Fruit fly (Drosophila melanogaster): ENCODE data around the gene CG43052.
A peak's percentile ranks its signal among the peaks of the same experiment; 100 is the strongest.

The CG43052 gene

dm6 chr2L:14319005-14319404 lies 32.9 kb upstream of the CG43052 start:
- TF ChIP-seq ovo (GFP tag; optimal IDR thresholded peaks at IDR 0.05): no peak
- no peak for TF ChIP-seq CG12768 (GFP tag; optimal IDR thresholded peaks at IDR 0.05)
- no peak for TF ChIP-seq CG33017 (tag; optimal IDR thresholded peaks at IDR 0.05)
- no peak for TF ChIP-seq tj (GFP tag; optimal IDR thresholded peaks at IDR 0.05)
- TF ChIP-seq Crg-1 (GFP tag; optimal IDR thresholded peaks at IDR 0.05): no peak
- TF ChIP-seq CG11617 (GFP tag; optimal IDR thresholded peaks at IDR 0.05): no peak
- no peak for TF ChIP-seq CG5204 (GFP tag; optimal IDR thresholded peaks at IDR 0.05)
- no peak for TF ChIP-seq CG14711 (tag; optimal IDR thresholded peaks at IDR 0.05)
- no peak for TF ChIP-seq bab1 (GFP tag; optimal IDR thresholded peaks at IDR 0.05)

dm6 chr2L:14333965-14334364 lies 17.9 kb upstream of the CG43052 start, which contains the start of gene CG33090:
Gene CG33090, plus strand, starts transcription at chr2L:14334158.
- TF ChIP-seq toe (GFP tag; optimal IDR thresholded peaks at IDR 0.05): no peak
- no peak for TF ChIP-seq Mnt (GFP tag; optimal IDR thresholded peaks at IDR 0.05)
- TF ChIP-seq bab1 (GFP tag; optimal IDR thresholded peaks at IDR 0.05): no peak
- no peak for TF ChIP-seq cnc (optimal IDR thresholded peaks at IDR 0.05)
- TF ChIP-seq Hr96 (GFP tag; optimal IDR thresholded peaks at IDR 0.05): no peak
- TF ChIP-seq CG1620 (GFP tag; optimal IDR thresholded peaks at IDR 0.05): no peak
- TF ChIP-seq CG14711 (tag; optimal IDR thresholded peaks at IDR 0.05): no peak
- no peak for TF ChIP-seq CG11617 (GFP tag; optimal IDR thresholded peaks at IDR 0.05)
- no peak for TF ChIP-seq tj (GFP tag; optimal IDR thresholded peaks at IDR 0.05)
- no peak for TF ChIP-seq CG7101 (tag; optimal IDR thresholded peaks at IDR 0.05)
- no peak for TF ChIP-seq CG7045 (GFP tag; optimal IDR thresholded peaks at IDR 0.05)
- TF ChIP-seq cic (GFP tag; optimal IDR thresholded peaks at IDR 0.05): no peak
- TF ChIP-seq pad (GFP tag; optimal IDR thresholded peaks at IDR 0.05): no peak

dm6 chr2L:14336311-14336836 lies 15.5 kb upstream of the CG43052 start:
- TF ChIP-seq cic (GFP tag; optimal IDR thresholded peaks at IDR 0.05) (peak; percentile 38), bab1 (GFP tag; optimal IDR thresholded peaks at IDR 0.05) (no peak), Mnt (GFP tag; optimal IDR thresholded peaks at IDR 0.05) (no peak), CG33017 (tag; optimal IDR thresholded peaks at IDR 0.05) (peak; percentile 62), CG12768 (GFP tag; optimal IDR thresholded peaks at IDR 0.05) (peak; percentile 10), CG14711 (tag; optimal IDR thresholded peaks at IDR 0.05) (no peak), CG7045 (GFP tag; optimal IDR thresholded peaks at IDR 0.05) (peak; percentile 39), CG7101 (tag; optimal IDR thresholded peaks at IDR 0.05) (peak; percentile 43), toe (GFP tag; optimal IDR thresholded peaks at IDR 0.05) (no peak), tj (GFP tag; optimal IDR thresholded peaks at IDR 0.05) (no peak), kay (GFP tag; ENCODE audit: borderline replicate concordance) (peak; percentile 75)

dm6 chr2L:14337940-14338339 lies 13.9 kb upstream of the CG43052 start, which contains the start of gene CG15286:
Gene CG15286, plus strand, starts transcription at chr2L:14338240.
- TF ChIP-seq Crg-1 (GFP tag; optimal IDR thresholded peaks at IDR 0.05) (no peak), kay (GFP tag; ENCODE audit: borderline replicate concordance) (no peak), CG14711 (tag; optimal IDR thresholded peaks at IDR 0.05) (no peak), cnc (optimal IDR thresholded peaks at IDR 0.05) (no peak), bab1 (GFP tag; optimal IDR thresholded peaks at IDR 0.05) (no peak), tj (GFP tag; optimal IDR thresholded peaks at IDR 0.05) (no peak), CG7101 (tag; optimal IDR thresholded peaks at IDR 0.05) (no peak), CG11617 (GFP tag; optimal IDR thresholded peaks at IDR 0.05) (no peak), ovo (GFP tag; optimal IDR thresholded peaks at IDR 0.05) (no peak), CG1620 (GFP tag; optimal IDR thresholded peaks at IDR 0.05) (no peak), pad (GFP tag; optimal IDR thresholded peaks at IDR 0.05) (no peak), CG33017 (tag; optimal IDR thresholded peaks at IDR 0.05) (no peak)

dm6 chr2L:14340964-14341363 lies 10.9 kb upstream of the CG43052 start:
- TF ChIP-seq CG12768 (GFP tag; optimal IDR thresholded peaks at IDR 0.05) (no peak), Crg-1 (GFP tag; optimal IDR thresholded peaks at IDR 0.05) (no peak), CG1620 (GFP tag; optimal IDR thresholded peaks at IDR 0.05) (no peak), tj (GFP tag; optimal IDR thresholded peaks at IDR 0.05) (no peak), cnc (optimal IDR thresholded peaks at IDR 0.05) (no peak), CG11617 (GFP tag; optimal IDR thresholded peaks at IDR 0.05) (no peak), Clk (GFP tag; optimal IDR thresholded peaks at IDR 0.05) (no peak), pad (GFP tag; optimal IDR thresholded peaks at IDR 0.05) (no peak), ovo (GFP tag; optimal IDR thresholded peaks at IDR 0.05) (no peak), toe (GFP tag; optimal IDR thresholded peaks at IDR 0.05) (no peak), CG7045 (GFP tag; optimal IDR thresholded peaks at IDR 0.05) (no peak), CG33017 (tag; optimal IDR thresholded peaks at IDR 0.05) (no peak), CG7101 (tag; optimal IDR thresholded peaks at IDR 0.05) (no peak), Mnt (GFP tag; optimal IDR thresholded peaks at IDR 0.05) (no peak)

- no peak for TF ChIP-seq CG11617 (GFP tag; optimal IDR thresholded peaks at IDR 0.05)
- no peak for TF ChIP-seq toe (GFP tag; optimal IDR thresholded peaks at IDR 0.05)
- TF ChIP-seq Mnt (GFP tag; optimal IDR thresholded peaks at IDR 0.05): no peak
- TF ChIP-seq CG1620 (GFP tag; optimal IDR thresholded peaks at IDR 0.05): no peak
- TF ChIP-seq Clk (GFP tag; optimal IDR thresholded peaks at IDR 0.05): no peak
- TF ChIP-seq pad (GFP tag; optimal IDR thresholded peaks at IDR 0.05): no peak
- no peak for TF ChIP-seq Crg-1 (GFP tag; optimal IDR thresholded peaks at IDR 0.05)
- TF ChIP-seq CG33017 (tag; optimal IDR thresholded peaks at IDR 0.05): no peak
- TF ChIP-seq CG14711 (tag; optimal IDR thresholded peaks at IDR 0.05): no peak
- TF ChIP-seq bab1 (GFP tag; optimal IDR thresholded peaks at IDR 0.05): no peak
- no peak for TF ChIP-seq cnc (optimal IDR thresholded peaks at IDR 0.05)
- no peak for TF ChIP-seq CG12768 (GFP tag; optimal IDR thresholded peaks at IDR 0.05)
- no peak for TF ChIP-seq CG7101 (tag; optimal IDR thresholded peaks at IDR 0.05)
- TF ChIP-seq kay (GFP tag; ENCODE audit: borderline replicate concordance): no peak
- no peak for TF ChIP-seq Hr96 (GFP tag; optimal IDR thresholded peaks at IDR 0.05)
- no peak for TF ChIP-seq cic (GFP tag; optimal IDR thresholded peaks at IDR 0.05)
- TF ChIP-seq CG7045 (GFP tag; optimal IDR thresholded peaks at IDR 0.05): no peak
- TF ChIP-seq tj (GFP tag; optimal IDR thresholded peaks at IDR 0.05): no peak
Measured at dm6 chr2L:14346588-14346987, 5.3 kb upstream of the CG43052 start, which contains the start of gene Send2. Gene Send2, minus strand, starts transcription at chr2L:14346688.

Data from whole organism, adult.